Worm (Caenorhabditis elegans) whole organism, dauer: ENCODE results near the gene C25F6.8.

ENCODE experiments used
- unc-62 ChIP-seq: sonication (generic microtip); optimal IDR thresholded peaks from 2 replicates; lab custom pipeline; 2017; ENCODE audit warnings: missing biosample characterization, missing genetic modification reagents, missing genetic modification characterization

The C25F6.8 gene

ce11 chrX:5465631-5466030 lies 17.6 kb downstream of the C25F6.8 start:
- no peak for TF ChIP-seq unc-62 (GFP tag; lab: Kevin White, UChicago)

DNA sequence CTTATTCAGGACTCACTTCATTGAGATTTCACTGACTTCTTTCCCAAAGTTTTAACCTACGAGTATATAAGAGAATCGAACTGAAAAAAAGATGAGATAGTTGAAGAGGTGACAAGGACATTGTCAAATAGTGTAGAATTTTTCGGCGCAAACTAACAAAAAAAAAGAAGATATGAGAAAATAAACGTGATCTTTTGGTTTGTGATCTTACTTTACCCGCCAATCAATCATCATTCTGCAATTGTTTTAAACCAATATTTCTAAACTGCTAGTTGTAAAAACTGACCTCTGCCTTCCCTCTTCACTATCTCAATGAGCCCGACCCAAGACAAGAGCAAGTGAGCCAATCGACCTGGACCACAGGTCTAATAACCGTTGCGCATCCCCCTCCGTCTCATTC lies 18.1 kb downstream of the C25F6.8 start:
- TF ChIP-seq unc-62 (GFP tag; lab: Kevin White, UChicago) = no peak

DNA sequence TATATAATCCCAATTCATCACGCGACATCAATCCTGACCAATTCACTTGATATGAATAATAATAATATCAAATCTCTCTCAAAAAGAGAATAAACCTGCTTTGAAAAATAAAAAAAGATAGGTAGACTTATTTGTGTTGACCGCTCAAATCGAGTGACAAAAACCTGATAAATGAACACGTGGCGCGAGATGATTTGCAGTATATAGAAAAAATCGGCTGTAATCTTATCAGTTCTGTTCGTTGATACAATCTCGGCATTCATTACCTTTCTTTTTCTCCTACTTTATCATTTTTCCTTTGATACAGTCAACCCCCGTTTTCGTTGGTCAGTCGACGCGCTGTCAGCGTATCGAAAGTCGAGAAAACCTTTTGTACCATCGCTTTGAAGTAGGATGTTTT lies 19.3 kb downstream of the C25F6.8 start:
- TF ChIP-seq unc-62 (GFP tag; lab: Kevin White, UChicago) = no peak

ce11 chrX:5467820-5468270 lies 19.8 kb downstream of the C25F6.8 start, which contains the start of gene dpyd-1:
TSS of gene dpyd-1 (plus strand) at chrX:5467870.
- TF ChIP-seq unc-62 (GFP tag; lab: Kevin White, UChicago) = no peak

DNA sequence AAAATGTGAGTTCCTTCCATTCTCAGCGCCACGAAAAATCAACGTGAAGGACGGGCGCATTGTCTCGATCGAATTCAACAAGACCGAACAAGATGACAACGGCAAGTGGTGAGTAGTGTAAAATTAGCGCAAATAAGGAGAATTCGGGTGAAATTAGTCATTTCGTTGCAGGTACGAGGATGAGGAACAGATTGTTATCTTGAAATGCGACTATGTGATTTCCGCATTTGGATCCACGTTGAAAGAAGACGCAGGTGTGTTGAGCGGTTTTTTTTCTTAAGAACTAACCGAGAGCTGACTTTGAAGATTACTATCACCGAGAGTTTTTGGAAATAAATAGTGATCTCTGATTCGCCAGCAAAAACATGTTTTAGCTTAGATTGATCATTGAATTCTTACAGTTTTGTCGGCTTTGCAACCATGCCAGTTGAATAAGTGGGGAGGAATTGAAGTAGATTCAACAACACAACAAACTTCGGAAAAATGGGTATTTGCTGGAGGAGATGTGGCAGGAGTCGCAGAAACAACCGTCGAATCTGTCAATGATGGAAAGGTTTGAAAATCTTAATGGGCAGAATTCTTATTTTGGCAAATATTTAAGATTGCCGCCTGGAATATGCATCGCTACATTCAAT lies 22.2 kb downstream of the C25F6.8 start:
- TF ChIP-seq unc-62 (GFP tag; lab: Kevin White, UChicago) = no peak

- no peak for TF ChIP-seq unc-62 (GFP tag; lab: Kevin White, UChicago)
Measured at ce11 chrX:5475164-5475576, 27.1 kb downstream of the C25F6.8 start.

DNA sequence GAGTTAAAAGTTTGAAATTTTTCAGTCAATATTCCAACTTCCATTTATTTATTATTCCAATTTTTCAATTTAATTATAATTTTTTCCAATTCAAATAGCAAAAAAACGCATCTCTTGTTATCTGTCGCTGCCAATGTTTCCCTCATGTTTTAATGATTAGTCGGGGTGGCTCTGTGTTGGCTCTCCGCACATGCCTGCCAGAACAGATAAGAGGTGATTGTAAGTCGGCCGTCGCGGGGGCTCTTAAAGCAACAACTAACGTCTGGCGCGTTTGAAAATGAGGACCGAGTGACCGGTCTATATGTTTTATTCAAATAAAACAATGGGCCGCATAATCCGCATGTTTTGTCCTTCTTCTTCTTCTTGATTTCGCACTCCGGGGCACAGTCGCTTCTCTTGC lies 28.3 kb downstream of the C25F6.8 start:
- TF ChIP-seq unc-62 (GFP tag; lab: Kevin White, UChicago) = no peak

ce11 chrX:5477597-5477996 lies 29.6 kb downstream of the C25F6.8 start:
- no peak for TF ChIP-seq unc-62 (GFP tag; lab: Kevin White, UChicago)

DNA sequence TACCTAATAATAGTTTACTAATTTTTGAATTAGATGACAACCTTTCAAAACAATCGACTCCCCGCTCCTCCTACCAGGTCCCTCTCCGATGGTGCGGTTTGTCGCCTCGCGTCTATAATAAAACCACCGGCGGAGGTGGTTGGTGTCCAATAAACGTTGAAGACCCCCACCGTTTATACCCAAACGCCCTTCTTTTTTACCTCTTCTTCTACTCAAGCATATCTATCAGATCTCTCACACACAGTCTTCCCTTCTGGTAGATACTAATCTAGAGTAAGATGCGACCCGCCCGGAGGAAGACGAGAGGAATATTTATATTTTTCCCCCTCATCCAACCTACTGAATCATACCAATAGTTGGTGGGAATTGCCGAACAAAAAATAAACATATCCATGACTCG lies 30.8 kb downstream of the C25F6.8 start:
- TF ChIP-seq unc-62 (GFP tag; lab: Kevin White, UChicago) = no peak

ce11 chrX:5479300-5479811 lies 31.3 kb downstream of the C25F6.8 start, which contains the start of gene dlg-1:
TSS of gene dlg-1 (plus strand) at chrX:5479700.
- no peak for TF ChIP-seq unc-62 (GFP tag; lab: Kevin White, UChicago)

DNA sequence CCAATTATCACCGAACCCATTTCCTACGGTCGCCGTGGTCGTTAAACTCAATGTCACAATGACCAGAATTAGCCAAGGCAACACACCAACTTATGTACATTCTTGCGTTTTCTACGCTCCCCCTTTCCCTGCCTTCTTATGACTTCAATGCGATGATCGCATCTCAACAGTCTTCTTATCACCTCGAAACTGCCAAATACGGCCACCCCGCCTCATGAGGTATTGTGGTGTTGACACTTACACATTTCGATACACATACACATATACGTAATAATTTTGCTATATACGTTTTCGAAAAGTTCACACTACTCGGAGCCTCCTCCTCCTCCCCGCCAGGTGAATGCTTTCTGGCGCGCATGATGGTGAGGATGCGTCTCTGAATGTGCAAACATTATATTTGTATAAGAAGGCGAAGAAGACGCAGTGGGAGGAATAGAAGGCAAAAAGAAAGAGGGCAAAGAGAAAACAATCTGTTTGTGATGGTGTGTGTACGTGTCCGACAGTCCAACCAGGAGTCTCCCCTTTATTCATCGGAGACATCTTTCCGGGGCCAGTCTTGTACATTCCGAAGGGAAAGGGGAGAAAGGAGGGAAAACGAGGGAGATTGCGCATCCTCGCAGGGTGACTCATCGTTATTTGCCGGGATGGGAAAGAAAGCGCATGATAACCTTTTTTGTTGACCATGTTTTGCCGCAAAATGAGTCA lies 32.0 kb downstream of the C25F6.8 start:
- no peak for TF ChIP-seq unc-62 (GFP tag; lab: Kevin White, UChicago)

- no peak for TF ChIP-seq unc-62 (GFP tag; lab: Kevin White, UChicago)
Measured at ce11 chrX:5485284-5485927, 37.4 kb downstream of the C25F6.8 start.

DNA sequence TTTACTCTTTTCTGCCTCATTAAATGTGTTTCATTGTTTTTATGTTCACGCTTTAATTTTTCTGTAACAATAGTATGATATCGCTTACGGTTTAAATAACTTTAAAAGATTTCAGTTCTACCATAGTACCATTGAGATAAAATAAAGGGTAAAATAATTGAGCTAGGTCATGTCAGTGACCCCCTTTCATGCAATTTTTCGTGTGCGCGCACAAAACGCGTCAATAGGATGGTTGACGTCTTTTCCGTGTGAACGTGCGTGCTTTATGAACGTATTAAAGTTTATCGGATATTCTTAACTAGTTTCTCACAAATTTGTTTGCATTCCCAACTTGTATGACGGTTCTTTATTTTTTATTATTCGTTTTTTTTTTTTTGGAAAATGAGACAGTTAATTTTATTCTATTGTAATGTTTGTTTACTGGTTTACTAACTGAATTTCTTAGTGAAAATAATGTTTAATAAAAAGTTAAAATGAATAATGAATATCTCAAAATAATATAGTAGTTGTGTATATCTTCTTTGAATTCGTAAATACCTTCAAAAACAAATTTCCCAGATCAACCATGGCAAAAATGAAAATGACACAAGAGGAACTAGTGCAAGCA lies 38.0 kb downstream of the C25F6.8 start, which contains the start of gene C25F6.1:
Gene C25F6.1 (plus strand): TSS at position 557 of the 607 bp plus-strand sequence.
- no peak for TF ChIP-seq unc-62 (GFP tag; lab: Kevin White, UChicago)

- no peak for TF ChIP-seq unc-62 (GFP tag; lab: Kevin White, UChicago)
Measured at ce11 chrX:5488867-5489266, 40.8 kb downstream of the C25F6.8 start.

DNA sequence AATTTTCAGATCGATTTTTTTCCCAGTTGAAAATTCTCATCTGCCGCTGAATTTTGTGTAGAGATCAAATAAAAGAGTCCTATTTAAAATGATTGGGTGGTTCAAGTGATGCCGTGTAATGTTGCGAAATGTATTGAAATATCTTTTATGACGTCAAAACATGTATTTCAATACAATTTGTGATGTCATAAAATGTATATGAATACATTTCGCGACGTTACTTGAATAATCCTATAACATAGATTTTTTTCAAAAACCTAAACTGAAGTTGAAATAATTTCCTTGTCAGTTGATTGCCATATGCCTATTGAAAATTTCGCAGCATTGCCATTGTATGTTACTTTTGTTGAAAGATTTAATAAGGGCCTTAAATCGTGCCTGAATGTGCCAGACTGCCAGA lies 41.5 kb downstream of the C25F6.8 start, which contains the start of gene F55D1.1:
Gene F55D1.1 (plus strand): TSS at position 301 of the 400 bp plus-strand sequence.
- no peak for TF ChIP-seq unc-62 (GFP tag; lab: Kevin White, UChicago)
